Fruit fly (Drosophila melanogaster) whole organism, embryonic: ENCODE data around the gene IntS4.

ENCODE experiments used
- Abd-B ChIP-seq: fragments of 200-800 bp; sonication (Bioruptor generic); optimal IDR thresholded peaks from 2 replicates; lab custom pipeline; 2018; ENCODE audit warnings: missing biosample characterization, mild to moderate bottlenecking, missing genetic modification characterization, moderate library complexity
- Ada2b ChIP-seq: fragments of 200-800 bp; sonication (Bioruptor generic); IDR thresholded peaks from 2 replicates; pipeline ENCODE4 v1.3.6; 2022; ENCODE audit warnings: missing biosample characterization, missing genetic modification characterization
- Antp ChIP-seq: fragments of 200-800 bp; sonication (Bioruptor generic); optimal IDR thresholded peaks from 3 replicates; lab custom pipeline; 2016; ENCODE audit warnings: missing biosample characterization, missing genetic modification characterization
- Atf-2 ChIP-seq: fragments of 200-800 bp; sonication (Bioruptor generic); optimal IDR thresholded peaks from 2 replicates; lab custom pipeline; 2016; ENCODE audit warnings: missing biosample characterization, missing genetic modification characterization
- CG11695 ChIP-seq: fragments of 200-800 bp; sonication (Bioruptor generic); IDR thresholded peaks from 3 replicates; pipeline ENCODE4 v1.3.6; 2022; ENCODE audit warnings: missing biosample characterization, missing genetic modification characterization
- CG12071 ChIP-seq: fragments of 200-800 bp; sonication (Bioruptor generic); optimal IDR thresholded peaks from 3 replicates; lab custom pipeline; 2018; ENCODE audit warnings: missing biosample characterization, mild to moderate bottlenecking, missing genetic modification characterization
- CG12942 ChIP-seq: fragments of 200-800 bp; sonication (Bioruptor generic); optimal IDR thresholded peaks from 3 replicates; lab custom pipeline; 2016; ENCODE audit warnings: missing biosample characterization, missing genetic modification characterization
- CG13775 ChIP-seq: fragments of 200-800 bp; sonication (Bioruptor generic); optimal IDR thresholded peaks from 3 replicates; lab custom pipeline; 2017; ENCODE audit warnings: missing biosample characterization, mild to moderate bottlenecking, missing genetic modification characterization
- CG14050 ChIP-seq: fragments of 200-800 bp; sonication (Bioruptor generic); IDR thresholded peaks from 3 replicates; pipeline ENCODE4 v1.3.6; 2022; ENCODE audit warnings: missing biosample characterization, missing genetic modification characterization
- CG15073 ChIP-seq: fragments of 200-800 bp; sonication (Bioruptor generic); optimal IDR thresholded peaks from 2 replicates; lab custom pipeline; 2016; ENCODE audit warnings: missing biosample characterization, missing genetic modification characterization
- CG15269 ChIP-seq: fragments of 200-800 bp; sonication (Bioruptor generic); optimal IDR thresholded peaks from 2 replicates; lab custom pipeline; 2018; ENCODE audit warnings: missing biosample characterization, mild to moderate bottlenecking, missing genetic modification characterization, moderate library complexity
- CG1647 ChIP-seq: fragments of 200-800 bp; sonication (Bioruptor generic); optimal IDR thresholded peaks from 3 replicates; lab custom pipeline; 2016; ENCODE audit warnings: missing biosample characterization, missing genetic modification characterization
- CG17359 ChIP-seq: fragments of 200-800 bp; sonication (Bioruptor generic); optimal IDR thresholded peaks from 3 replicates; lab custom pipeline; 2018; ENCODE audit warnings: missing biosample characterization, mild to moderate bottlenecking, missing genetic modification characterization, moderate library complexity
- CG18619 ChIP-seq: fragments of 200-800 bp; sonication (Bioruptor generic); optimal IDR thresholded peaks from 3 replicates; lab custom pipeline; 2017; ENCODE audit warnings: missing biosample characterization, mild to moderate bottlenecking, missing genetic modification characterization
- CG3163 ChIP-seq: fragments of 200-800 bp; sonication (Bioruptor generic); optimal IDR thresholded peaks from 3 replicates; lab custom pipeline; 2016; ENCODE audit warnings: missing biosample characterization, missing genetic modification characterization
- CG33213 ChIP-seq: fragments of 200-800 bp; sonication (Bioruptor generic); optimal IDR thresholded peaks from 3 replicates; lab custom pipeline; 2016; ENCODE audit warnings: missing biosample characterization, missing genetic modification characterization
- CG3847 ChIP-seq: fragments of 200-800 bp; sonication (Bioruptor generic); IDR thresholded peaks from 2 replicates; pipeline ENCODE4 v1.3.6; 2022; ENCODE audit warnings: missing biosample characterization, missing genetic modification characterization
- CG42726 ChIP-seq: fragments of 200-800 bp; sonication (Bioruptor generic); IDR thresholded peaks from 2 replicates; pipeline ENCODE4 v1.3.6; 2022; ENCODE audit warnings: missing biosample characterization, missing genetic modification characterization; ENCODE audit not compliant: partially characterized antibody
- CG4617 ChIP-seq: fragments of 200-800 bp; sonication (Bioruptor generic); optimal IDR thresholded peaks from 3 replicates; lab custom pipeline; 2016; ENCODE audit warnings: missing biosample characterization, missing genetic modification characterization, borderline replicate concordance
- CG6254 ChIP-seq: fragments of 200-800 bp; sonication (Bioruptor generic); optimal IDR thresholded peaks from 3 replicates; lab custom pipeline; 2017; ENCODE audit warnings: mild to moderate bottlenecking, missing biosample characterization, missing genetic modification reagents, missing genetic modification characterization
- CG6654 ChIP-seq: fragments of 200-800 bp; sonication (Bioruptor generic); optimal IDR thresholded peaks from 2 replicates; lab custom pipeline; 2017; ENCODE audit warnings: missing biosample characterization, mild to moderate bottlenecking, missing genetic modification characterization
- CG6683 ChIP-seq: fragments of 200-800 bp; sonication (Bioruptor generic); optimal IDR thresholded peaks from 2 replicates; lab custom pipeline; 2017; ENCODE audit warnings: missing biosample characterization, mild to moderate bottlenecking, missing genetic modification characterization, missing genetic modification reagents
- CG6791 ChIP-seq: fragments of 200-800 bp; sonication (Bioruptor generic); IDR thresholded peaks from 3 replicates; pipeline ENCODE4 v1.3.6; 2022; ENCODE audit warnings: missing biosample characterization, missing genetic modification characterization; ENCODE audit not compliant: partially characterized antibody
- CG7745 ChIP-seq: fragments of 200-800 bp; sonication (Bioruptor generic); optimal IDR thresholded peaks from 2 replicates; lab custom pipeline; 2018; ENCODE audit warnings: missing biosample characterization, mild to moderate bottlenecking, missing genetic modification characterization, moderate library complexity
- CG8388 ChIP-seq: fragments of 200-800 bp; sonication (Bioruptor generic); optimal IDR thresholded peaks from 2 replicates; lab custom pipeline; 2019; ENCODE audit warnings: missing biosample characterization, mild to moderate bottlenecking, missing genetic modification characterization, moderate library complexity
- CG8765 ChIP-seq: fragments of 200-800 bp; sonication (Bioruptor generic); IDR thresholded peaks from 2 replicates; pipeline ENCODE4 v1.3.6; 2022; ENCODE audit warnings: missing biosample characterization, missing genetic modification characterization
- CTCF ChIP-seq: fragments of 200-800 bp; sonication (Bioruptor generic); optimal IDR thresholded peaks from 2 replicates; lab custom pipeline; 2017; ENCODE audit warnings: missing biosample characterization, mild to moderate bottlenecking, missing genetic modification characterization, moderate library complexity
- Doc3 ChIP-seq: fragments of 200-800 bp; sonication (Bioruptor generic); IDR thresholded peaks from 3 replicates; pipeline ENCODE4 v1.3.6; 2022; ENCODE audit warnings: missing biosample characterization, missing genetic modification characterization; ENCODE audit not compliant: partially characterized antibody
- Ets97D ChIP-seq: fragments of 200-800 bp; sonication (Bioruptor generic); optimal IDR thresholded peaks from 3 replicates; lab custom pipeline; 2016; ENCODE audit warnings: missing biosample characterization, missing genetic modification characterization
- Gug ChIP-seq: fragments of 200-800 bp; sonication (Bioruptor generic); IDR thresholded peaks from 4 replicates; pipeline ENCODE4 v1.3.6; 2022; ENCODE audit warnings: missing biosample characterization, missing genetic modification characterization
- Mes4 ChIP-seq: fragments of 200-800 bp; sonication (Bioruptor generic); optimal IDR thresholded peaks from 2 replicates; lab custom pipeline; 2016; ENCODE audit warnings: missing biosample characterization, missing genetic modification characterization
- NfI ChIP-seq: fragments of 200-800 bp; sonication (Bioruptor generic); optimal IDR thresholded peaks from 3 replicates; lab custom pipeline; 2018; ENCODE audit warnings: missing biosample characterization, mild to moderate bottlenecking, missing genetic modification characterization, moderate library complexity
- YL-1 ChIP-seq: fragments of 200-800 bp; sonication (Bioruptor generic); optimal IDR thresholded peaks from 3 replicates; lab custom pipeline; 2017; ENCODE audit warnings: missing biosample characterization, mild to moderate bottlenecking, missing genetic modification characterization
- bcd ChIP-seq: fragments of 200-800 bp; sonication (Bioruptor generic); optimal IDR thresholded peaks from 2 replicates; lab custom pipeline; 2017; ENCODE audit warnings: missing biosample characterization, mild to moderate bottlenecking, missing genetic modification characterization
- cas ChIP-seq: fragments of 200-800 bp; sonication (Bioruptor generic); IDR thresholded peaks from 2 replicates; pipeline ENCODE4 v1.3.6; 2022; ENCODE audit warnings: missing biosample characterization, missing genetic modification characterization
- crc ChIP-seq: fragments of 200-800 bp; sonication (Bioruptor generic); optimal IDR thresholded peaks from 2 replicates; lab custom pipeline; 2016; ENCODE audit warnings: missing biosample characterization, missing genetic modification characterization
- dmrt99B ChIP-seq: fragments of 200-800 bp; sonication (Bioruptor generic); optimal IDR thresholded peaks from 2 replicates; lab custom pipeline; 2018; ENCODE audit warnings: missing biosample characterization, mild to moderate bottlenecking, missing genetic modification characterization, moderate library complexity
- dysf ChIP-seq: fragments of 200-800 bp; sonication (Bioruptor generic); IDR thresholded peaks from 3 replicates; pipeline ENCODE4 v1.3.6; 2022; ENCODE audit warnings: missing biosample characterization, missing genetic modification characterization
- en ChIP-seq: fragments of 200-800 bp; sonication (Bioruptor generic); optimal IDR thresholded peaks from 2 replicates; lab custom pipeline; 2016; ENCODE audit warnings: missing biosample characterization, missing genetic modification characterization
- fru ChIP-seq: fragments of >200 bp; optimal IDR thresholded peaks from 2 replicates; lab custom pipeline; 2017
- gcm2 ChIP-seq: fragments of 200-800 bp; sonication (Bioruptor generic); optimal IDR thresholded peaks from 2 replicates; lab custom pipeline; 2016; ENCODE audit warnings: missing biosample characterization, missing genetic modification characterization
- gfzf ChIP-seq: fragments of 200-800 bp; sonication (Bioruptor generic); optimal IDR thresholded peaks from 2 replicates; lab custom pipeline; 2016; ENCODE audit warnings: missing biosample characterization, mild to moderate bottlenecking, missing genetic modification characterization, moderate library complexity
- gro ChIP-seq: fragments of 200-800 bp; sonication (Bioruptor generic); optimal IDR thresholded peaks from 2 replicates; lab custom pipeline; 2016; ENCODE audit warnings: missing biosample characterization, missing genetic modification characterization
- gt ChIP-seq: fragments of 200-800 bp; sonication (Bioruptor generic); IDR thresholded peaks from 2 replicates; pipeline ENCODE4 v1.3.6; 2022; ENCODE audit warnings: missing biosample characterization, missing genetic modification characterization
- klu ChIP-seq: fragments of 200-800 bp; sonication (Bioruptor generic); IDR thresholded peaks from 2 replicates; pipeline ENCODE4 v1.3.6; 2022; ENCODE audit warnings: missing biosample characterization, missing genetic modification characterization
- knrl ChIP-seq: fragments of 200-800 bp; sonication (Bioruptor generic); IDR thresholded peaks from 3 replicates; pipeline ENCODE4 v1.3.6; 2022; ENCODE audit warnings: missing biosample characterization, missing genetic modification characterization; ENCODE audit not compliant: partially characterized antibody
- pb ChIP-seq: fragments of 200-800 bp; sonication (Bioruptor generic); optimal IDR thresholded peaks from 3 replicates; lab custom pipeline; 2016; ENCODE audit warnings: missing biosample characterization, missing genetic modification characterization
- run ChIP-seq: fragments of 200-800 bp; sonication (Bioruptor generic); optimal IDR thresholded peaks from 3 replicates; lab custom pipeline; 2018; ENCODE audit warnings: missing biosample characterization, mild to moderate bottlenecking, missing genetic modification characterization
- sob ChIP-seq: fragments of 200-800 bp; sonication (Bioruptor generic); IDR thresholded peaks from 2 replicates; pipeline ENCODE4 v1.3.6; 2022; ENCODE audit warnings: missing biosample characterization, missing genetic modification characterization
- sug ChIP-seq: fragments of 200-800 bp; optimal IDR thresholded peaks from 2 replicates; lab custom pipeline; 2019; ENCODE audit warnings: missing biosample characterization, mild to moderate bottlenecking, missing genetic modification characterization, moderate library complexity
- usp ChIP-seq: fragments of >200 bp; optimal IDR thresholded peaks from 2 replicates; lab custom pipeline; 2017; ENCODE audit warnings: missing biosample characterization, missing genetic modification characterization
- zen ChIP-seq: fragments of 200-800 bp; sonication (Bioruptor generic); optimal IDR thresholded peaks from 3 replicates; lab custom pipeline; 2018; ENCODE audit warnings: missing biosample characterization, mild to moderate bottlenecking, missing genetic modification characterization, moderate library complexity

The IntS4 gene

dm6 chrX:8588607-8589171 is 30.1 kb upstream of the IntS4 start, which contains the start of gene CG12081 (continued):
- TF ChIP-seq sob (GFP tag; lab: Robert Waterston, UW) = peak; percentile 55; the same call in 1 of the 2 replicates
- TF ChIP-seq CG33213 (GFP tag; lab: Kevin White, UChicago) = no peak
- no peak for TF ChIP-seq CG12942
- TF ChIP-seq Atf-2 (GFP tag; lab: Kevin White, UChicago) = no peak
- TF ChIP-seq CG6254 (GFP tag; lab: Kevin White, UChicago) = no peak
- no peak for TF ChIP-seq Ada2b (GFP tag; lab: Robert Waterston, UW)
- peak; percentile 86 for TF ChIP-seq knrl
- peak; percentile 37 for TF ChIP-seq sug (tag; lab: Kevin White, UChicago)
- no peak for TF ChIP-seq CG3847 (GFP tag; lab: Robert Waterston, UW)
- no peak for TF ChIP-seq CG12071
- no peak for TF ChIP-seq dmrt99B (tag; lab: Kevin White, UChicago)
- TF ChIP-seq CG1647 (GFP tag; lab: Kevin White, UChicago) = no peak
- no peak for TF ChIP-seq CG11695 (GFP tag; lab: Robert Waterston, UW)
- TF ChIP-seq dysf (GFP tag; lab: Robert Waterston, UW) = no peak
- peak; percentile 85 for TF ChIP-seq Doc3
- TF ChIP-seq CG18619 (GFP tag; lab: Kevin White, UChicago) = no peak
- TF ChIP-seq Ets97D (GFP tag; lab: Kevin White, UChicago) = peak; percentile 75
- TF ChIP-seq gfzf (GFP tag; lab: Kevin White, UChicago) = peak; percentile 34
- TF ChIP-seq usp (GFP tag; lab: Kevin White, UChicago) = no peak
- no peak for TF ChIP-seq pb (GFP tag; lab: Kevin White, UChicago)
- peak; percentile 83 for TF ChIP-seq CG42726 (GFP tag; lab: Robert Waterston, UW)
- no peak; the same call in 3 of the 4 replicates for TF ChIP-seq Gug (GFP tag; lab: Robert Waterston, UW)
- TF ChIP-seq CG14050 (GFP tag; lab: Robert Waterston, UW) = no peak
- no peak for TF ChIP-seq CG15269 (tag; lab: Kevin White, UChicago)
- TF ChIP-seq fru = no peak
- peak; percentile 3 for TF ChIP-seq CTCF (GFP tag; lab: Kevin White, UChicago)
- TF ChIP-seq CG17359 = no peak
- no peak for TF ChIP-seq CG8765 (GFP tag; lab: Robert Waterston, UW)
- TF ChIP-seq CG6683 = no peak
- TF ChIP-seq klu (GFP tag; lab: Robert Waterston, UW) = no peak
- no peak for TF ChIP-seq gt (GFP tag; lab: Robert Waterston, UW)
- TF ChIP-seq CG6791 (GFP tag; lab: Robert Waterston, UW) = peak; percentile 92
- no peak for TF ChIP-seq cas
- TF ChIP-seq CG7745 (tag; lab: Kevin White, UChicago) = no peak
- peak; percentile 3 for TF ChIP-seq Antp (GFP tag; lab: Kevin White, UChicago)
- TF ChIP-seq Mes4 (GFP tag; lab: Kevin White, UChicago) = no peak
- no peak for TF ChIP-seq en
- no peak for TF ChIP-seq Abd-B (GFP tag; lab: Kevin White, UChicago)
- TF ChIP-seq CG6654 (GFP tag; lab: Kevin White, UChicago) = no peak
- peak; percentile 63 for TF ChIP-seq CG4617
- TF ChIP-seq crc (GFP tag; lab: Kevin White, UChicago) = no peak
- TF ChIP-seq bcd (GFP tag; lab: Kevin White, UChicago) = no peak
- TF ChIP-seq NfI (GFP tag; lab: Kevin White, UChicago) = no peak
- TF ChIP-seq CG13775 (GFP tag; lab: Kevin White, UChicago) = no peak
- no peak for TF ChIP-seq zen (tag; lab: Kevin White, UChicago)
- TF ChIP-seq CG3163 (GFP tag; lab: Kevin White, UChicago) = no peak
- TF ChIP-seq CG8388 = no peak
- no peak for TF ChIP-seq run (tag; lab: Kevin White, UChicago)
- TF ChIP-seq CG15073 = no peak
- TF ChIP-seq gcm2 (GFP tag; lab: Kevin White, UChicago) = no peak
- TF ChIP-seq gro (GFP tag; lab: Kevin White, UChicago) = no peak
- peak; percentile 34 for TF ChIP-seq YL-1 (GFP tag; lab: Kevin White, UChicago)
